Worm (Caenorhabditis elegans): ENCODE results near the gene nhr-32.

nhr-32 gene

DNA sequence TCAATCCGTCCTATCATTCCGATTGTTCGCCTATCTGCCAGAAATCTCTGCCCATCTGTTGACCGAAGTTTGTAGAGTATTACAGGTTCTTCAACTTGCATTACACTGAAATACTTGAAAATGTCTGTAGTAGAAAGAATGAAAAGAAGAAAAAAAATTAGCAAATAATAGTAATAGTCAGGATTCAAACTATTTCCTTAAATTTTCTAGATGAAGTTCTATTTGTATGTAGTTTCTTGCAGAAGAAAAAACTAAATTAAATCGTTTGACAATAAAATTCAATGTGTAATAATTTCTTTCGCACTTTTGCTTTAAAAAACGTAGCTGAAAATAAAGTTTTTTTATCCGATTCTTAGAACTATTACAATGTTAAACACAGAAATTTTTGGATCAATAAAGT, 27.2 kb upstream of the nhr-32 start, which contains the start of gene skr-19:
skr-19 (minus strand) TSS at position 101 of the 400 bp plus-strand sequence.
- TF ChIP-seq snpc-4 (tag; optimal IDR thresholded peaks at IDR 0.05) (no peak), lin-15B (tag; optimal IDR thresholded peaks at IDR 0.05) (no peak), ceh-16 (tag; optimal IDR thresholded peaks at IDR 0.05) (no peak), hmg-11 (tag; optimal IDR thresholded peaks at IDR 0.05) (no peak), nhr-67 (tag; optimal IDR thresholded peaks at IDR 0.05) (no peak), skn-1 (tag; optimal IDR thresholded peaks at IDR 0.05) (no peak), elt-3 (tag; optimal IDR thresholded peaks at IDR 0.05) (no peak), mdl-1 (tag; optimal IDR thresholded peaks at IDR 0.05) (no peak), ZK546.5 (tag; optimal IDR thresholded peaks at IDR 0.05) (no peak), nhr-76 (tag; optimal IDR thresholded peaks at IDR 0.05) (no peak), aly-2 (tag; optimal IDR thresholded peaks at IDR 0.05) (no peak), nhr-12 (tag; optimal IDR thresholded peaks at IDR 0.05) (no peak), elt-2 (tag; optimal IDR thresholded peaks at IDR 0.05) (no peak), fos-1 (tag; optimal IDR thresholded peaks at IDR 0.05) (no peak), unc-62 (GFP tag; optimal IDR thresholded peaks at IDR 0.05) (no peak)

DNA sequence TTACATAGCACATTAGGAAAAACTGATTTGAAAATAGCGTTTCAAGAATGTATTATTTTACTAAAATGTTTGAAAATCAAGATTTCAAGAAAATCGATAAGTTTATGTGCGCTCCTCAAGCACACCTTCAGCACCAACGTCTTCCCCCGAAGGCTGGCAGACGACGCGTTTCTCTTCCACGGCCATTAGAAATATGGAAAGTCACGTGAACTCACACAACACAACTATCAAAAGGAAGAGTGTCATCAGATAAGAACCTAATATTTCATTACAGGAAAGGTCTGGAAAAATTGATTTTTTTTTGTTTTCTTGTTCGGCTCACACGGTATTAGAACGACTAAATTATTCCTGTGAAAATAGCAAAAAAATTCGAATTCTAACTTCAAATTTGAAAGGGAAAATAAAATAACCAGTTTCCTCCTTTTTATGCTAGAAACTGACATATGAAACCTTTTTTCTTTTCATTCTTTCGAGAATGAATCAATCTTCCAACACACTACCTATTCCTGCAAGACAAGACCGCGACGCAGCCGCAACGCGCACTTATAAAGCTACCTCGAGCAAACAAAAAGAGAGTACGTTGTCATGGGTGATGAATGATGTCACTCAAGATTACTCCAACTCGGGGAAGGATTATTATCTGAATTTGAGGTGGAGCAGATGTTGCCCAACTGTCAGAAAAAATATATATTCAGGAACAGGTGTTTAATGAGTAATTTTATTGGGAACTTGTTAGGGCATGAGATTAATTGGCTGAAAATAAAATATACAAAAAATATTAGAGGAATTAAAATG, 26.5 kb upstream of the nhr-32 start:
- TF ChIP-seq snpc-4 (tag; optimal IDR thresholded peaks at IDR 0.05) (peak; percentile 8), nhr-77 (tag; optimal IDR thresholded peaks at IDR 0.05) (no peak), ceh-28 (tag; optimal IDR thresholded peaks at IDR 0.05) (peak; percentile 3), ztf-11 (tag; optimal IDR thresholded peaks at IDR 0.05) (no peak), ceh-16 (tag; optimal IDR thresholded peaks at IDR 0.05) (no peak), ztf-4 (tag; optimal IDR thresholded peaks at IDR 0.05) (no peak), unc-62 (GFP tag; optimal IDR thresholded peaks at IDR 0.05) (no peak), lin-15B (tag; optimal IDR thresholded peaks at IDR 0.05) (no peak), fkh-10 (GFP tag; optimal IDR thresholded peaks at IDR 0.05) (no peak), fkh-2 (tag; optimal IDR thresholded peaks at IDR 0.05) (no peak), pqm-1 (tag; optimal IDR thresholded peaks at IDR 0.05) (peak; percentile 22), nhr-25 (tag; optimal IDR thresholded peaks at IDR 0.05) (no peak), lsy-12 (tag; optimal IDR thresholded peaks at IDR 0.05) (no peak), jun-1 (tag; optimal IDR thresholded peaks at IDR 0.05) (peak; percentile 7), pha-4 (tag; optimal IDR thresholded peaks at IDR 0.05) (peak; percentile 41), ceh-9 (tag; optimal IDR thresholded peaks at IDR 0.05) (no peak), hmg-11 (tag; optimal IDR thresholded peaks at IDR 0.05) (peak; percentile 32), nhr-28 (tag; optimal IDR thresholded peaks at IDR 0.05) (no peak), nhr-11 (tag; optimal IDR thresholded peaks at IDR 0.05) (no peak), elt-3 (tag; optimal IDR thresholded peaks at IDR 0.05) (no peak), elt-2 (tag; optimal IDR thresholded peaks at IDR 0.05) (peak; percentile 73), R02D3.7 (tag; optimal IDR thresholded peaks at IDR 0.05) (no peak), nhr-23 (tag; optimal IDR thresholded peaks at IDR 0.05) (no peak), ama-1 (optimal IDR thresholded peaks at IDR 0.05) (no peak), daf-12 (tag; optimal IDR thresholded peaks at IDR 0.05) (no peak), nhr-67 (tag; optimal IDR thresholded peaks at IDR 0.05) (no peak), egl-27 (tag; optimal IDR thresholded peaks at IDR 0.05) (no peak), eor-1 (tag; optimal IDR thresholded peaks at IDR 0.05) (no peak), mdl-1 (tag; optimal IDR thresholded peaks at IDR 0.05) (no peak), nhr-76 (tag; optimal IDR thresholded peaks at IDR 0.05) (no peak), unc-39 (tag; optimal IDR thresholded peaks at IDR 0.05) (no peak), ceh-82 (tag; optimal IDR thresholded peaks at IDR 0.05) (no peak), nhr-237 (tag; optimal IDR thresholded peaks at IDR 0.05) (no peak), aly-2 (tag; optimal IDR thresholded peaks at IDR 0.05) (no peak), mml-1 (tag; optimal IDR thresholded peaks at IDR 0.05) (no peak), sea-2 (GFP tag; optimal IDR thresholded peaks at IDR 0.05) (no peak), nhr-12 (tag; optimal IDR thresholded peaks at IDR 0.05) (no peak), egl-5 (tag; optimal IDR thresholded peaks at IDR 0.05) (no peak), nfya-1 (tag; optimal IDR thresholded peaks at IDR 0.05; ENCODE audit: insufficient read depth) (peak; percentile 37), zag-1 (tag; optimal IDR thresholded peaks at IDR 0.05) (no peak), elt-1 (tag; optimal IDR thresholded peaks at IDR 0.05) (no peak), tbx-2 (tag; optimal IDR thresholded peaks at IDR 0.05) (no peak), lin-39 (tag; optimal IDR thresholded peaks at IDR 0.05) (peak; percentile 39), nhr-43 (tag; optimal IDR thresholded peaks at IDR 0.05; ENCODE audit: poor library complexity, severe bottlenecking) (no peak), ZK546.5 (tag; optimal IDR thresholded peaks at IDR 0.05) (no peak), skn-1 (tag; optimal IDR thresholded peaks at IDR 0.05) (no peak), fos-1 (tag; optimal IDR thresholded peaks at IDR 0.05) (no peak)
